Fruit fly (Drosophila melanogaster): ENCODE data around the gene nsl1.

The nsl1 gene

DNA sequence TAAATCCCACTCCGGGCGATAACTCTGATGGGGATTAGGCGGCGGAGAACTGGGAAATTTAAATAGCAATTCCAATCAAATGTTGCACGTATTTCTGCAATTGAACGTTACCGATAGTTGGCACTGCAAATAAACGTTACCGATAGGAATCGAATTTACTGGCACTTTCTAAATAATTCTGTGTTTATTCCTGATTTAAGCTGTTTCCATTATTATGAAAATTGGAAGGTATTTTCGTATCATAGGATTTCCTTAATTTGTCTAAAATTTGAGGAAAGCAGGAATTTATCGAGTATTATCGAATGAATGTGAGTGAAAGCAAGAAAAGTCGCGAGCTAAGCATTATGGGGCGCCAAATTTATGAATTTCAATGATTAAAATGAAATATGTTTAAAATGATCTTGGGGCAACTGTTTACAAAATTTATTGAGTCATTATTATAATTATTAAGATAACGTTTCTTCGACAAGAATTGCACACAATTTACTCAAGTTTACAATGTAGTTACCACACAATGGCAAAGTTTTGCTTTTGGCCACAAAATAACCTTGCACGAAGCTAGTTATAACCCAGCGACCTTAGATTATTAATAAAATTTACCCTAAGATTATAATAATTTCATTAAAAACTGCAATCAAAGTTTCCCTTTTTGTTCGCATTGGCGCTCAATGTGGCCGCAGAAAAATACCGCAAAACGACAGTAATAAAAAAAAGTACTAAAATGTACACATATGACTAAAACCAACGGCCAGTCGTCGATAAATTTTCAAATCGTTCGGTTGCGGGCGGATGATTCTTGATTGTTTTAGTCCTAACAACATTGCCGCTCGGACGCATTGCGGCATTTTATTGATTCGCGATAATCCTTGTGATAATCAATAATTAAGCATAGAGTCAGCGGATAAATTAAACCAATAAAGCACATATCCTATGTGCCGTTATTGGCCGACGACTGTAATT, 10.2 kb downstream of the nsl1 start, which contains the start of gene alpha-Man-IIb (continued):
- TF ChIP-seq CG4854 (GFP tag; optimal IDR thresholded peaks at IDR 0.05) (no peak), Lim3 (GFP tag; IDR thresholded peaks at IDR 0.05) (no peak), CG6654 (GFP tag; optimal IDR thresholded peaks at IDR 0.05) (no peak), CG11695 (GFP tag; IDR thresholded peaks at IDR 0.05) (no peak), zen (tag; optimal IDR thresholded peaks at IDR 0.05) (no peak), Dll (GFP tag; IDR thresholded peaks at IDR 0.05; ENCODE audit: partially characterized antibody) (peak; percentile 92), Vsx1 (GFP tag; optimal IDR thresholded peaks at IDR 0.05) (no peak), zen2 (GFP tag; IDR thresholded peaks at IDR 0.05; ENCODE audit: partially characterized antibody) (peak; percentile 80; the same call in 2 of the 3 replicates), Atf-2 (GFP tag; optimal IDR thresholded peaks at IDR 0.05) (no peak), salm (tag; optimal IDR thresholded peaks at IDR 0.05) (no peak), CG12391 (tag; optimal IDR thresholded peaks at IDR 0.05) (peak; percentile 33), vnd (GFP tag; IDR thresholded peaks at IDR 0.05; ENCODE audit: partially characterized antibody) (peak; percentile 80), jing (GFP tag; optimal IDR thresholded peaks at IDR 0.05) (no peak), Sry-β (GFP tag; optimal IDR thresholded peaks at IDR 0.05) (no peak), dati (GFP tag; IDR thresholded peaks at IDR 0.05) (no peak), Elba2 (GFP tag; optimal IDR thresholded peaks at IDR 0.05) (no peak), Aef1 (GFP tag; IDR thresholded peaks at IDR 0.05) (no peak), CG4360 (GFP tag; IDR thresholded peaks at IDR 0.05) (no peak), HLHmδ (GFP tag; optimal IDR thresholded peaks at IDR 0.05) (no peak), CG11085 (GFP tag; IDR thresholded peaks at IDR 0.05) (no peak), CG8388 (GFP tag; optimal IDR thresholded peaks at IDR 0.05) (no peak), CG12769 (tag; optimal IDR thresholded peaks at IDR 0.05) (no peak), CG3995 (GFP tag; optimal IDR thresholded peaks at IDR 0.05) (peak; percentile 94), sqz (GFP tag; optimal IDR thresholded peaks at IDR 0.05) (peak; percentile 49), maf-S (GFP tag; optimal IDR thresholded peaks at IDR 0.05) (no peak), ato (GFP tag; IDR thresholded peaks at IDR 0.05; ENCODE audit: partially characterized antibody) (peak; percentile 38; the same call in 1 of the 2 replicates), CG17612 (GFP tag; IDR thresholded peaks at IDR 0.05) (no peak), gce (GFP tag; IDR thresholded peaks at IDR 0.05) (no peak), Fer2 (tag; optimal IDR thresholded peaks at IDR 0.05) (no peak), gsb (GFP tag; IDR thresholded peaks at IDR 0.05) (no peak), CTCF (GFP tag; optimal IDR thresholded peaks at IDR 0.05) (peak; percentile 96), E2f2 (GFP tag; IDR thresholded peaks at IDR 0.05) (peak; percentile 93), bbx (GFP tag; IDR thresholded peaks at IDR 0.05; ENCODE audit: partially characterized antibody) (peak; percentile 74), CG31441 (GFP tag; IDR thresholded peaks at IDR 0.05) (peak; percentile 30; the same call in 1 of the 2 replicates), CG17568 (GFP tag; optimal IDR thresholded peaks at IDR 0.05) (no peak), pan (optimal IDR thresholded peaks at IDR 0.05) (no peak), pan (GFP tag; optimal IDR thresholded peaks at IDR 0.05 in 1 of 2, IDR thresholded peaks at IDR 0.05 in 1 of 2) (peak in 1 of 2 experiments; percentile 48), CG1602 (GFP tag; optimal IDR thresholded peaks at IDR 0.05) (no peak), Meics (GFP tag; optimal IDR thresholded peaks at IDR 0.05) (peak; percentile 31), gsb-n (tag; optimal IDR thresholded peaks at IDR 0.05) (peak; percentile 55), ham (GFP tag; IDR thresholded peaks at IDR 0.05) (no peak), ranshi (GFP tag; IDR thresholded peaks at IDR 0.05) (no peak), NK7.1 (GFP tag; optimal IDR thresholded peaks at IDR 0.05) (no peak), CG7928 (GFP tag; optimal IDR thresholded peaks at IDR 0.05) (no peak), cato (GFP tag; optimal IDR thresholded peaks at IDR 0.05; ENCODE audit: borderline replicate concordance) (no peak), HLH54F (GFP tag; optimal IDR thresholded peaks at IDR 0.05) (no peak), CG16779 (GFP tag; IDR thresholded peaks at IDR 0.05) (no peak), mam (GFP tag; optimal IDR thresholded peaks at IDR 0.05) (peak; percentile 9), CG32532 (GFP tag; IDR thresholded peaks at IDR 0.05) (peak; percentile 45; the same call in 1 of the 2 replicates)
